Worm (Caenorhabditis elegans) whole organism, L3 larva: ENCODE measurements around the gene zyg-1.

Experiments used
- ceh-28 ChIP-seq: fragments of 150-350 bp; optimal IDR thresholded peaks from 2 replicates; lab custom pipeline; 2014; ENCODE audit warnings: missing biosample characterization, missing genetic modification reagents, missing genetic modification characterization
- ceh-82 ChIP-seq: fragments of 150-350 bp; optimal IDR thresholded peaks from 2 replicates; lab custom pipeline; 2014; ENCODE audit warnings: missing biosample characterization, missing genetic modification characterization
- nhr-11 ChIP-seq: fragments of 150-350 bp; optimal IDR thresholded peaks from 2 replicates; lab custom pipeline; 2014; ENCODE audit warnings: missing biosample characterization, missing genetic modification characterization
- nhr-67 ChIP-seq: fragments of 150-350 bp; optimal IDR thresholded peaks from 2 replicates; lab custom pipeline; 2014; ENCODE audit warnings: missing biosample characterization, missing genetic modification characterization
- nhr-76 ChIP-seq: fragments of 150-350 bp; sonication (generic microtip); optimal IDR thresholded peaks from 5 replicates; lab custom pipeline; 2014; ENCODE audit warnings: missing biosample characterization, missing genetic modification characterization

ce11 chrII:5702611-5703192 lies 53.2 kb downstream of the zyg-1 start:
- TF ChIP-seq nhr-76 (tag; lab: Kevin White, UChicago) (no peak), ceh-82 (tag; lab: Kevin White, UChicago) (no peak), nhr-67 (no peak), nhr-11 (tag; lab: Kevin White, UChicago) (no peak), ceh-28 (tag; lab: Kevin White, UChicago) (no peak)
